Fruit fly (Drosophila melanogaster): ENCODE data around the gene CG14219.

The CG14219 gene

dm6 chrX:19605915-19606314 is 15.9 kb upstream of the CG14219 start:
- TF ChIP-seq noc (tag; optimal IDR thresholded peaks at IDR 0.05) = no peak

- peak; percentile 44 for TF ChIP-seq noc (tag; optimal IDR thresholded peaks at IDR 0.05)
These were observed 15.0 kb upstream of the CG14219 start, which contains the start of gene CG14207 for dm6 chrX:19604997-19605396. Gene CG14207, plus strand, starts transcription at chrX:19605199.

dm6 chrX:19603953-19604352 is 14.0 kb upstream of the CG14219 start:
- peak; percentile 66 for TF ChIP-seq noc (tag; optimal IDR thresholded peaks at IDR 0.05)

dm6 chrX:19602483-19602882 is 12.5 kb upstream of the CG14219 start:
- no peak for TF ChIP-seq noc (tag; optimal IDR thresholded peaks at IDR 0.05)

dm6 chrX:19601644-19602043 is 11.7 kb upstream of the CG14219 start, which contains the start of gene CG14220:
Gene CG14220, minus strand, starts transcription at chrX:19601851.
- no peak for TF ChIP-seq noc (tag; optimal IDR thresholded peaks at IDR 0.05)

- no peak for TF ChIP-seq noc (tag; optimal IDR thresholded peaks at IDR 0.05)
These were observed 8.5 kb upstream of the CG14219 start for dm6 chrX:19598503-19598902.

dm6 chrX:19597684-19598363 is 7.9 kb upstream of the CG14219 start, which contains the start of gene RpS10b:
Gene RpS10b, plus strand, starts transcription at chrX:19598031.
- TF ChIP-seq noc (tag; optimal IDR thresholded peaks at IDR 0.05) = peak; percentile 74

- TF ChIP-seq noc (tag; optimal IDR thresholded peaks at IDR 0.05) = no peak
These were observed 5.9 kb upstream of the CG14219 start for dm6 chrX:19595862-19596261.

dm6 chrX:19592309-19592708 is 2.3 kb upstream of the CG14219 start, which contains the start of gene CG14205:
Gene CG14205, plus strand, starts transcription at chrX:19592609.
- TF ChIP-seq noc (tag; optimal IDR thresholded peaks at IDR 0.05) = no peak

- TF ChIP-seq noc (tag; optimal IDR thresholded peaks at IDR 0.05) = no peak
These were observed 609 bp upstream of the CG14219 start for dm6 chrX:19590579-19590978.

- no peak for TF ChIP-seq noc (tag; optimal IDR thresholded peaks at IDR 0.05)
These were observed 4.8 kb downstream of the CG14219 start for dm6 chrX:19585142-19585541.

dm6 chrX:19583317-19583716 is 6.7 kb downstream of the CG14219 start, which contains the start of gene CG14204:
Gene CG14204, plus strand, starts transcription at chrX:19583617.
- no peak for TF ChIP-seq noc (tag; optimal IDR thresholded peaks at IDR 0.05)

dm6 chrX:19582732-19583131 is 7.2 kb downstream of the CG14219 start:
- no peak for TF ChIP-seq noc (tag; optimal IDR thresholded peaks at IDR 0.05)

dm6 chrX:19581881-19582280 is 8.1 kb downstream of the CG14219 start, which contains the start of gene CG14218:
Gene CG14218, minus strand, starts transcription at chrX:19581981.
- no peak for TF ChIP-seq noc (tag; optimal IDR thresholded peaks at IDR 0.05)

- no peak for TF ChIP-seq noc (tag; optimal IDR thresholded peaks at IDR 0.05)
These were observed 10.2 kb downstream of the CG14219 start, which contains the start of gene Tao for dm6 chrX:19579648-19580301. Gene Tao, minus strand, starts transcription at chrX:19579800.

- no peak for TF ChIP-seq noc (tag; optimal IDR thresholded peaks at IDR 0.05)
These were observed 10.9 kb downstream of the CG14219 start for dm6 chrX:19578908-19579647.

Data from whole organism, larva.